Worm (Caenorhabditis elegans): ENCODE measurements around the gene F25H9.7.

DNA sequence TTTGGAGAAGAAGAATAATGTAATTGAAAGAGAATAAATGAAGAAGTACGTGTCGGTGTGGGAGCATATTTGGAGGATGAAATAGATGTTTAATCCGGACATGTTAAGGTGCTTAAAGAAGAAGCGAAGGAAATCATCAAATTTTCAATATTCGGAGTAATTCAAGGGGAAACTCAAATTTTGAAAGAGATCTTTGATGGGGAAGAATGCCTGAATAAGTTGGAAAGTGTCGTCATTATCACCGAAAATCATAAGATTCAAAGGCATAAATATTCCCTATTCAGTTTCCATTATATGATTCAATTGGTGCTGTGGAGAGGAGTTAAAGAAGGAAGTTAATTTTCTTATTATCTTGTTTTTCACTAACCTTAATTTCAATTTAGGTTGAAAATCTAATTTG, 46.9 kb downstream of the F25H9.7 start, which contains the start of gene semi-1:
- no peak for TF ChIP-seq cog-1 (tag; optimal IDR thresholded peaks at IDR 0.05)
- no peak for TF ChIP-seq flt-1 (GFP tag; IDR thresholded peaks at IDR 0.05)
- TF ChIP-seq ref-1 (GFP tag; conservative IDR thresholded peaks at IDR 0.05), result no peak
- no peak for TF ChIP-seq tab-1 (GFP tag; IDR thresholded peaks at IDR 0.05)

Data from whole organism, midembryonic.